Fruit fly (Drosophila melanogaster) whole organism, larva: ENCODE results near the gene CG7406.

Experiments
- noc ChIP-seq: fragments of 200-800 bp; sonication (Bioruptor generic); optimal IDR thresholded peaks from 3 replicates; lab custom pipeline; 2019; ENCODE audit warnings: missing biosample characterization, mild to moderate bottlenecking, missing genetic modification characterization, moderate library complexity

Gene CG7406

dm6 chrX:19077420-19077819 lies at the start of gene CG7406:
Gene CG7406 (plus strand): TSS chrX:19077720.
- TF ChIP-seq noc (tag; lab: Kevin White, UChicago) = no peak

dm6 chrX:19028584-19028983 lies 48.9 kb upstream of the CG7406 start:
- no peak for TF ChIP-seq noc (tag; lab: Kevin White, UChicago)

dm6 chrX:19033739-19034138 lies 43.8 kb upstream of the CG7406 start:
- no peak for TF ChIP-seq noc (tag; lab: Kevin White, UChicago)

- TF ChIP-seq noc (tag; lab: Kevin White, UChicago) = no peak
Measured at dm6 chrX:19037137-19037536, 40.4 kb upstream of the CG7406 start.

dm6 chrX:19040261-19040660 lies 37.3 kb upstream of the CG7406 start:
- TF ChIP-seq noc (tag; lab: Kevin White, UChicago) = no peak

- no peak for TF ChIP-seq noc (tag; lab: Kevin White, UChicago)
Measured at dm6 chrX:19050142-19050541, 27.4 kb upstream of the CG7406 start, which contains the start of gene Diedel3. Gene Diedel3 (plus strand): TSS chrX:19050442.

- no peak for TF ChIP-seq noc (tag; lab: Kevin White, UChicago)
Measured at dm6 chrX:19056611-19057010, 20.9 kb upstream of the CG7406 start, which contains the start of gene CG14190. Gene CG14190 (plus strand): TSS chrX:19056911.

- no peak for TF ChIP-seq noc (tag; lab: Kevin White, UChicago)
Measured at dm6 chrX:19068873-19069272, 8.6 kb upstream of the CG7406 start, which contains the start of gene CG34330. Gene CG34330 (minus strand): TSS chrX:19068973.

- no peak for TF ChIP-seq noc (tag; lab: Kevin White, UChicago)
Measured at dm6 chrX:19072969-19073368, 4.6 kb upstream of the CG7406 start.

dm6 chrX:19073878-19074277 lies 3.6 kb upstream of the CG7406 start:
- TF ChIP-seq noc (tag; lab: Kevin White, UChicago) = no peak

- TF ChIP-seq noc (tag; lab: Kevin White, UChicago) = no peak
Measured at dm6 chrX:19074585-19074984, 2.9 kb upstream of the CG7406 start.

- TF ChIP-seq noc (tag; lab: Kevin White, UChicago) = no peak
Measured at dm6 chrX:19081365-19081764, 3.8 kb downstream of the CG7406 start, which contains the start of gene CG14191. Gene CG14191 (plus strand): TSS chrX:19081665.

- TF ChIP-seq noc (tag; lab: Kevin White, UChicago) = no peak
Measured at dm6 chrX:19083190-19083589, 5.7 kb downstream of the CG7406 start, which contains the start of gene CG7423. Gene CG7423 (minus strand): TSS chrX:19083290.

dm6 chrX:19096179-19096578 lies 18.7 kb downstream of the CG7406 start:
- no peak for TF ChIP-seq noc (tag; lab: Kevin White, UChicago)

- TF ChIP-seq noc (tag; lab: Kevin White, UChicago) = no peak
Measured at dm6 chrX:19106842-19107557, 29.5 kb downstream of the CG7406 start.

- no peak for TF ChIP-seq noc (tag; lab: Kevin White, UChicago)
Measured at dm6 chrX:19120367-19120766, 42.8 kb downstream of the CG7406 start.

dm6 chrX:19124288-19124687 lies 46.8 kb downstream of the CG7406 start, which contains the start of gene CG15882:
Gene CG15882 (minus strand): TSS chrX:19124388.
- TF ChIP-seq noc (tag; lab: Kevin White, UChicago) = no peak
